Worm (Caenorhabditis elegans) whole organism, dauer: ENCODE measurements around the gene F15G9.2.

Source experiments
- unc-62 ChIP-seq: sonication (generic microtip); optimal IDR thresholded peaks from 2 replicates; lab custom pipeline; 2017; ENCODE audit warnings: missing biosample characterization, missing genetic modification reagents, missing genetic modification characterization

The F15G9.2 gene

ce11 chrX:9680119-9680682 is 33.3 kb downstream of the F15G9.2 start, which contains the start of gene ifp-1:
Gene ifp-1, minus strand, starts transcription at chrX:9680169.
- TF ChIP-seq unc-62: no peak

- no peak for TF ChIP-seq unc-62
Measured at ce11 chrX:9679427-9679826, 34.1 kb downstream of the F15G9.2 start.

DNA sequence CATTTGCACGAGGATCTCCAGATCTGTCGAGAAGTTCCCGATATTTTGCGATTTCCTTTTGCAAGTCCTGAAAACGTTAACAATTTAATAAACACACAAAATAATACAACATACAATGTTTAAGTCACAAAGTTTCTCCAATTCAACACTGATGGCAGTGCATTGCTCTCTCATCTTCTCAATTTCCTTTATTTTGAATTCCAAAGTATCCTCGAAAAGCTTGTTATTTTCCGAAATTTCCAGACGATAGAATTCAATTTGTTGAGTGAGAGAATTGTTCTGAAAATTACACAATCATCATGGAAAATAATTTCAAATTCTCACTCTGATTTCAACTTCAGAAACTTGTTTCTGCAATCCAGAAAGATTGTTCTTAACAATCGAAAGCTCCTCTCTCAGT is 35.6 kb downstream of the F15G9.2 start:
- no peak for TF ChIP-seq unc-62

- TF ChIP-seq unc-62: no peak
Measured at ce11 chrX:9676788-9677454, 36.6 kb downstream of the F15G9.2 start.

DNA sequence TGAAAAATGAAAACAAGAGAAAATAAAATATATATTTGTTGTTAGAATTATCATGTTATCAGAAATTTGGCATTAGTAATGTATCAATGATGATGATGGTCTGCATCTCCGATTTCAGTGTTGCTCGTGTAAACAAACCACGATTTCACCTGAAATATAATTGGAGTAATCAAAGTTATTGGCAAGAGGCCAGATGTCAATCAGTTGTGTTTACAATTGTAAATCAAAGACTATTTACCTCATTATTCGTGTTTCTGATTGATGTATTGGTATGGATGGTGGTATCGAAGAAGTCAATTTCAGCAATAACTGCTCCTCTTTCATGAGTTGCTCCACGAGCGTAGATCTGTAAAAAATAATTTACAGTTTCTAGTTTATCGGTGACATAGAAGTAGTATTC is 37.5 kb downstream of the F15G9.2 start:
- TF ChIP-seq unc-62: no peak

ce11 chrX:9674799-9675198 is 38.7 kb downstream of the F15G9.2 start, which contains the start of gene C43C3.4:
Gene C43C3.4, minus strand, starts transcription at chrX:9674899.
- TF ChIP-seq unc-62: no peak

DNA sequence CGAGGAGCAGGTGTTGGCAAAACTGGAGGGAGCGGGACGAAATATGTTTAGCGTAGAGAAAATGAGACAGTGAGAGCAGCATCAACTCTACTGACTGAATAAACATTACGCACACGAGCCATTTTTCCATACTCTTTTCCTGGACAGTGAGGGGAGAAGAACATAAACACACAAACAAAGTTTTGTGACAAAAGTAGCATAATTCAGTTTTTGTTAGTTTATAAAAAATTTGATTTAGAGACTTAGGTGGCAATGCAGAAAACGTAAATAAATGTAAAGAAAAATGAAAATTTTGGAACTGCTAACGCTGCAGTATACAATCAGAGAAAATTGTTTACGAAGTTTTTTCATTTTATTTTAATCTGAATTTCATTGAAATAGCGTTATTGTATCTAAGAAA is 40.3 kb downstream of the F15G9.2 start:
- no peak for TF ChIP-seq unc-62

- no peak for TF ChIP-seq unc-62
Measured at ce11 chrX:9668554-9668953, 45.0 kb downstream of the F15G9.2 start, which contains the start of gene T14B1.1. Gene T14B1.1, minus strand, starts transcription at chrX:9668723.

DNA sequence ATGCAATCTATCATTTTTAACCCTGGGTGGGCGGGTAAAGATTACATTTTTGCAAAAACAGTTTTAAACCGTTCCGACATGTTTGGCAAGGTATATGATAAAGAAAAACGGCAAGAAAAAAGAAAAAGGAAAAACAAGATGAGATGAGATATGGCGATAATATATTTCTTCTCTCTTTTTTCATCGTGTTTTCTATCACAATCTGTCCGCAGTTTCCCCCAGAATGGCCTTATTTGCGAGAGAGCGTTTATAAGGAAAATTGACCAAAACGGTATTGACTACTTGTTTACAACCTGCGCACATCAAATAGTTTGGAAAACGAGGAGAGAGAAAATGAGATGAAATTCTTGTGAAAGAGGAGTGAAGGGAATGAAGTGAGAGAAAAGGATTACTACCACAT is 46.1 kb downstream of the F15G9.2 start:
- TF ChIP-seq unc-62: no peak

ce11 chrX:9665944-9666343 is 47.6 kb downstream of the F15G9.2 start:
- TF ChIP-seq unc-62: no peak
